Fruit fly (Drosophila melanogaster) whole organism, embryonic: ENCODE results near the gene CG43095.

Experiments used
- Adf1 ChIP-seq: fragments of 200-800 bp; sonication (Bioruptor generic); IDR thresholded peaks from 2 replicates; pipeline ENCODE4 v1.3.6; 2022; ENCODE audit warnings: missing biosample characterization, missing genetic modification characterization
- CG10543 ChIP-seq: fragments of 200-800 bp; sonication (Bioruptor generic); optimal IDR thresholded peaks from 3 replicates; lab custom pipeline; 2017; ENCODE audit warnings: missing biosample characterization, mild to moderate bottlenecking, missing genetic modification characterization, moderate library complexity
- CG11695 ChIP-seq: fragments of 200-800 bp; sonication (Bioruptor generic); IDR thresholded peaks from 3 replicates; pipeline ENCODE4 v1.3.6; 2022; ENCODE audit warnings: missing biosample characterization, missing genetic modification characterization
- CG13296 ChIP-seq: fragments of 200-800 bp; sonication (Bioruptor generic); optimal IDR thresholded peaks from 3 replicates; lab custom pipeline; 2018; ENCODE audit warnings: missing biosample characterization, mild to moderate bottlenecking, missing genetic modification characterization
- CG14667 ChIP-seq: fragments of 200-800 bp; sonication (Bioruptor generic); IDR thresholded peaks from 2 replicates; pipeline ENCODE4 v1.3.6; 2022; ENCODE audit warnings: missing biosample characterization, missing genetic modification characterization
- CG1602 ChIP-seq: fragments of 200-800 bp; sonication (Bioruptor generic); optimal IDR thresholded peaks from 3 replicates; lab custom pipeline; 2016; ENCODE audit warnings: missing biosample characterization, missing genetic modification characterization
- CG16779 ChIP-seq: fragments of 200-800 bp; sonication (Bioruptor generic); IDR thresholded peaks from 2 replicates; pipeline ENCODE4 v1.3.6; 2022; ENCODE audit warnings: missing biosample characterization, missing genetic modification characterization
- CG17361 ChIP-seq: fragments of 200-800 bp; sonication (Bioruptor generic); IDR thresholded peaks from 3 replicates; pipeline ENCODE4 v1.3.6; 2022; ENCODE audit warnings: missing biosample characterization, missing genetic modification characterization
- CG18262 ChIP-seq: fragments of 200-800 bp; optimal IDR thresholded peaks from 3 replicates; lab custom pipeline; 2019; ENCODE audit warnings: missing biosample characterization, mild to moderate bottlenecking, missing genetic modification characterization, moderate library complexity
- CG2120 ChIP-seq: fragments of 200-800 bp; sonication (Bioruptor generic); optimal IDR thresholded peaks from 3 replicates; lab custom pipeline; 2016; ENCODE audit warnings: missing biosample characterization, missing genetic modification characterization
- CG2678 ChIP-seq: fragments of 200-800 bp; sonication (Bioruptor generic); optimal IDR thresholded peaks from 3 replicates; lab custom pipeline; 2019; ENCODE audit warnings: missing biosample characterization, mild to moderate bottlenecking, missing genetic modification characterization, moderate library complexity
- CG3163 ChIP-seq: fragments of 200-800 bp; sonication (Bioruptor generic); optimal IDR thresholded peaks from 3 replicates; lab custom pipeline; 2016; ENCODE audit warnings: missing biosample characterization, missing genetic modification characterization
- CG3407 ChIP-seq: fragments of 200-800 bp; sonication (Bioruptor generic); optimal IDR thresholded peaks from 2 replicates; lab custom pipeline; 2018; ENCODE audit warnings: missing biosample characterization, mild to moderate bottlenecking, missing genetic modification characterization
- CG34224 ChIP-seq: fragments of 200-800 bp; sonication (Bioruptor generic); IDR thresholded peaks from 3 replicates; pipeline ENCODE4 v1.3.6; 2022; ENCODE audit warnings: missing biosample characterization, missing genetic modification characterization; ENCODE audit not compliant: partially characterized antibody
- CG3995 ChIP-seq: fragments of 200-800 bp; sonication (Bioruptor generic); optimal IDR thresholded peaks from 3 replicates; lab custom pipeline; 2016; ENCODE audit warnings: missing biosample characterization, missing genetic modification characterization
- CG4360 ChIP-seq: fragments of 200-800 bp; sonication (Bioruptor generic); IDR thresholded peaks from 2 replicates; pipeline ENCODE4 v1.3.6; 2022; ENCODE audit warnings: missing biosample characterization, missing genetic modification characterization
- CG43689 ChIP-seq: fragments of 200-800 bp; sonication (Bioruptor generic); IDR thresholded peaks from 2 replicates; pipeline ENCODE4 v1.3.6; 2022; ENCODE audit warnings: missing biosample characterization, missing genetic modification characterization
- CG7928 ChIP-seq: fragments of 200-800 bp; sonication (Bioruptor generic); optimal IDR thresholded peaks from 2 replicates; lab custom pipeline; 2017; ENCODE audit warnings: missing biosample characterization, mild to moderate bottlenecking, missing genetic modification characterization
- CG8281 ChIP-seq: fragments of 200-800 bp; sonication (Bioruptor generic); optimal IDR thresholded peaks from 2 replicates; lab custom pipeline; 2018; ENCODE audit warnings: missing biosample characterization, mild to moderate bottlenecking, missing genetic modification characterization, moderate library complexity
- CG8944 ChIP-seq: fragments of 200-800 bp; sonication (Bioruptor generic); optimal IDR thresholded peaks from 3 replicates; lab custom pipeline; 2016; ENCODE audit warnings: missing biosample characterization, missing genetic modification characterization
- Camta ChIP-seq: fragments of 200-800 bp; sonication (Bioruptor generic); optimal IDR thresholded peaks from 2 replicates; lab custom pipeline; 2016; ENCODE audit warnings: missing biosample characterization, missing genetic modification characterization
- CrebB ChIP-seq: fragments of 200-800 bp; sonication (Bioruptor generic); optimal IDR thresholded peaks from 3 replicates; lab custom pipeline; 2018; ENCODE audit warnings: missing biosample characterization, mild to moderate bottlenecking, missing genetic modification characterization
- ERR ChIP-seq: fragments of 200-800 bp; sonication (Bioruptor generic); optimal IDR thresholded peaks from 2 replicates; lab custom pipeline; 2016; ENCODE audit warnings: missing biosample characterization, missing genetic modification characterization
- GATAe ChIP-seq: fragments of 200-800 bp; sonication (Bioruptor generic); conservative IDR thresholded peaks from 2 replicates; pipeline ENCODE4 v1.3.6; 2022; ENCODE audit warnings: missing biosample characterization, missing genetic modification characterization
- Gsc ChIP-seq: fragments of 200-800 bp; sonication (Bioruptor generic); IDR thresholded peaks from 2 replicates; pipeline ENCODE4 v1.3.6; 2022; ENCODE audit warnings: missing biosample characterization, missing genetic modification characterization
- H15 ChIP-seq: fragments of 200-800 bp; sonication (Bioruptor generic); IDR thresholded peaks from 3 replicates; pipeline ENCODE4 v1.3.6; 2022; ENCODE audit warnings: missing biosample characterization, missing genetic modification characterization
- HLH3B ChIP-seq: fragments of 200-800 bp; sonication (Bioruptor generic); IDR thresholded peaks from 2 replicates; pipeline ENCODE4 v1.3.6; 2022; ENCODE audit warnings: missing biosample characterization, missing genetic modification characterization
- Lhr ChIP-seq: fragments of 200-800 bp; sonication (Bioruptor generic); optimal IDR thresholded peaks from 3 replicates; lab custom pipeline; 2017; ENCODE audit warnings: mild to moderate bottlenecking, missing biosample characterization, missing genetic modification reagents, missing genetic modification characterization
- NC2α ChIP-seq: fragments of 200-800 bp; sonication (Bioruptor generic); optimal IDR thresholded peaks from 2 replicates; lab custom pipeline; 2016; ENCODE audit warnings: missing biosample characterization, missing genetic modification characterization
- NK7.1 ChIP-seq: fragments of 200-800 bp; sonication (Bioruptor generic); optimal IDR thresholded peaks from 3 replicates; lab custom pipeline; 2016; ENCODE audit warnings: missing biosample characterization, missing genetic modification characterization
- Nf-YA ChIP-seq: fragments of 200-800 bp; sonication (Bioruptor generic); IDR thresholded peaks from 2 replicates; pipeline ENCODE4 v1.3.6; 2022; ENCODE audit warnings: missing biosample characterization, missing genetic modification characterization
- Stat92E ChIP-seq, 3 experiments: fragments of >200 bp in 2 of 3; fragments of 200-800 bp in 1 of 3; sonication (Bioruptor generic) in 1 of 3; optimal IDR thresholded peaks; 2 replicates each; lab custom pipeline; 2017 to 2019; ENCODE audit warnings: missing biosample characterization in 3 of 3, missing genetic modification characterization in 3 of 3, mild to moderate bottlenecking in 1 of 3, moderate library complexity in 1 of 3
- br ChIP-seq: fragments of >200 bp; optimal IDR thresholded peaks from 2 replicates; lab custom pipeline; 2017
- cas ChIP-seq: fragments of 200-800 bp; sonication (Bioruptor generic); IDR thresholded peaks from 2 replicates; pipeline ENCODE4 v1.3.6; 2022; ENCODE audit warnings: missing biosample characterization, missing genetic modification characterization
- cg ChIP-seq: fragments of 200-800 bp; sonication (Bioruptor generic); optimal IDR thresholded peaks from 3 replicates; lab custom pipeline; 2019; ENCODE audit warnings: missing biosample characterization, mild to moderate bottlenecking, missing genetic modification characterization, moderate library complexity
- insv ChIP-seq, 2 experiments: fragments of 200-800 bp; sonication (Bioruptor generic); optimal IDR thresholded peaks; 3 replicates each; lab custom pipeline; 2016 to 2018; ENCODE audit warnings: missing biosample characterization in 2 of 2, missing genetic modification characterization in 2 of 2
- lmd ChIP-seq: fragments of 200-800 bp; sonication (Bioruptor generic); IDR thresholded peaks from 2 replicates; pipeline ENCODE4 v1.3.6; 2022; ENCODE audit warnings: missing biosample characterization, missing genetic modification characterization
- org-1 ChIP-seq: fragments of 200-800 bp; sonication (Bioruptor generic); optimal IDR thresholded peaks from 2 replicates; lab custom pipeline; 2017; ENCODE audit warnings: missing biosample characterization, missing genetic modification characterization
- pros ChIP-seq: fragments of 200-800 bp; sonication (Bioruptor generic); optimal IDR thresholded peaks from 3 replicates; lab custom pipeline; 2019; ENCODE audit warnings: missing biosample characterization, mild to moderate bottlenecking, missing genetic modification characterization, moderate library complexity
- ssp ChIP-seq: fragments of 200-800 bp; sonication (Bioruptor generic); IDR thresholded peaks from 2 replicates; pipeline ENCODE4 v1.3.6; 2022; ENCODE audit warnings: missing biosample characterization, missing genetic modification characterization
- stc ChIP-seq: fragments of 200-800 bp; sonication (Bioruptor generic); IDR thresholded peaks from 2 replicates; pipeline ENCODE4 v1.3.6; 2022; ENCODE audit warnings: missing biosample characterization, missing genetic modification characterization
- tap ChIP-seq: fragments of 200-800 bp; optimal IDR thresholded peaks from 3 replicates; lab custom pipeline; 2019; ENCODE audit warnings: missing biosample characterization, mild to moderate bottlenecking, missing genetic modification characterization, moderate library complexity
- tll ChIP-seq, 2 experiments: fragments of 200-800 bp in 1 of 2; fragments of >200 bp in 1 of 2; sonication (Bioruptor generic) in 1 of 2; optimal IDR thresholded peaks; 2 replicates each; lab custom pipeline; 2017 to 2019; ENCODE audit warnings: missing biosample characterization in 2 of 2, missing genetic modification characterization in 2 of 2, mild to moderate bottlenecking in 1 of 2, moderate library complexity in 1 of 2
- toy ChIP-seq: fragments of 200-800 bp; sonication (Bioruptor generic); IDR thresholded peaks from 2 replicates; pipeline ENCODE4 v1.3.6; 2022; ENCODE audit warnings: missing biosample characterization, missing genetic modification characterization
- usp ChIP-seq: fragments of >200 bp; optimal IDR thresholded peaks from 2 replicates; lab custom pipeline; 2017; ENCODE audit warnings: missing biosample characterization, missing genetic modification characterization
- vnd ChIP-seq: fragments of 200-800 bp; sonication (Bioruptor generic); IDR thresholded peaks from 3 replicates; pipeline ENCODE4 v1.3.6; 2022; ENCODE audit warnings: missing biosample characterization, missing genetic modification characterization; ENCODE audit not compliant: partially characterized antibody
- vvl ChIP-seq: fragments of 200-800 bp; sonication (Bioruptor generic); IDR thresholded peaks from 2 replicates; pipeline ENCODE4 v1.3.6; 2022; ENCODE audit warnings: missing biosample characterization, missing genetic modification characterization
- wek ChIP-seq: fragments of 200-800 bp; sonication (Bioruptor generic); optimal IDR thresholded peaks from 3 replicates; lab custom pipeline; 2018; ENCODE audit warnings: missing biosample characterization, mild to moderate bottlenecking, missing genetic modification characterization, moderate library complexity
- zen ChIP-seq: fragments of 200-800 bp; sonication (Bioruptor generic); optimal IDR thresholded peaks from 3 replicates; lab custom pipeline; 2018; ENCODE audit warnings: missing biosample characterization, mild to moderate bottlenecking, missing genetic modification characterization, moderate library complexity

Gene CG43095

dm6 chr3R:22724149-22724973, 47.2 kb downstream of the CG43095 start, which contains the start of gene Irp-1A (continued):
- peak; percentile 87 for TF ChIP-seq CG2678
- TF ChIP-seq Gsc (GFP tag; lab: Robert Waterston, UW), result no peak
- TF ChIP-seq CG7928 (GFP tag; lab: Kevin White, UChicago), result peak; percentile 12
- no peak for TF ChIP-seq cg (GFP tag; lab: Kevin White, UChicago)
- TF ChIP-seq pros (GFP tag; lab: Kevin White, UChicago), result no peak
- TF ChIP-seq br (lab: Kevin White, UChicago), result no peak
- TF ChIP-seq CG2120 (GFP tag; lab: Kevin White, UChicago), result peak; percentile 78
- 0 out of 2 replicates have a peak, but pooled peaks have one; percentile 56 for TF ChIP-seq toy (GFP tag; lab: Robert Waterston, UW)
- peak; percentile 87 for TF ChIP-seq CG17361
- TF ChIP-seq CG1602, result peak; percentile 45
- TF ChIP-seq zen, result peak; percentile 57
- TF ChIP-seq ERR (GFP tag; lab: Kevin White, UChicago), result no peak
- no peak for TF ChIP-seq NK7.1 (GFP tag; lab: Kevin White, UChicago)
- TF ChIP-seq stc (GFP tag; lab: Robert Waterston, UW), result peak; percentile 78
- peak; percentile 15; the same call in 1 of the 2 replicates for TF ChIP-seq Nf-YA (GFP tag; lab: Robert Waterston, UW)
- peak; percentile 45; the same call in 1 of the 2 replicates for TF ChIP-seq Adf1 (GFP tag; lab: Robert Waterston, UW)
- peak; percentile 87 for TF ChIP-seq HLH3B (GFP tag; lab: Robert Waterston, UW)
- TF ChIP-seq CG8281 (tag; lab: Kevin White, UChicago), result no peak
- TF ChIP-seq usp (GFP tag; lab: Kevin White, UChicago), result no peak
- peak; percentile 5; the same call in 1 of the 2 replicates for TF ChIP-seq CG4360 (GFP tag; lab: Robert Waterston, UW)
- peak; percentile 45; the same call in 1 of the 3 replicates for TF ChIP-seq H15
- TF ChIP-seq GATAe, result peak; percentile 35; the same call in 1 of the 2 replicates
- TF ChIP-seq CG34224, result peak; percentile 86
- peak; percentile 61 for TF ChIP-seq CG3995
- TF ChIP-seq NC2α, result no peak
- no peak for TF ChIP-seq tll (GFP tag; optimal IDR thresholded peaks at IDR 0.05; lab: Kevin White, UChicago)
- TF ChIP-seq CG14667, result peak; percentile 55; the same call in 1 of the 2 replicates
- peak; percentile 81 for TF ChIP-seq CG11695
- TF ChIP-seq CrebB (tag; lab: Kevin White, UChicago), result peak; percentile 54
- peak; percentile 42 for TF ChIP-seq ssp
- peak; percentile 85 for TF ChIP-seq CG13296 (GFP tag; lab: Kevin White, UChicago)
- TF ChIP-seq CG3407 (GFP tag; lab: Kevin White, UChicago), result peak; percentile 44
- peak; percentile 85 for TF ChIP-seq CG18262 (tag; lab: Kevin White, UChicago)
- peak; percentile 28; the same call in 1 of the 2 replicates for TF ChIP-seq cas (GFP tag; lab: Robert Waterston, UW)
- peak; percentile 47 for TF ChIP-seq Lhr
- TF ChIP-seq vnd, result peak; percentile 74; the same call in 2 of the 3 replicates
- peak; percentile 77 for TF ChIP-seq tap (tag; lab: Kevin White, UChicago)
- TF ChIP-seq org-1, result no peak
- no peak for TF ChIP-seq CG16779
- TF ChIP-seq insv (GFP tag; optimal IDR thresholded peaks at IDR 0.05; lab: Kevin White, UChicago), result peak in 1 of 2 experiments; percentile 6
- TF ChIP-seq CG43689 (GFP tag; lab: Robert Waterston, UW), result no peak
- TF ChIP-seq vvl (GFP tag; lab: Robert Waterston, UW), result peak; percentile 90
- TF ChIP-seq wek (GFP tag; lab: Kevin White, UChicago), result no peak
- peak; percentile 72 for TF ChIP-seq lmd
- no peak for TF ChIP-seq Stat92E (GFP tag; optimal IDR thresholded peaks at IDR 0.05; lab: Kevin White, UChicago)
- peak; percentile 22 for TF ChIP-seq Camta (GFP tag; lab: Kevin White, UChicago)
- peak; percentile 42 for TF ChIP-seq CG10543 (GFP tag; lab: Kevin White, UChicago)
- no peak for TF ChIP-seq CG8944 (GFP tag; lab: Kevin White, UChicago)
- no peak for TF ChIP-seq CG3163 (GFP tag; lab: Kevin White, UChicago)
